Worm (Caenorhabditis elegans) whole organism, L2 larva: ENCODE data around the gene M03D4.3.

Experiments used
- C34F6.9 ChIP-seq: fragments of 150-350 bp; optimal IDR thresholded peaks from 2 replicates; lab custom pipeline; 2014; ENCODE audit warnings: missing biosample characterization, missing genetic modification characterization
- F13H6.1 ChIP-seq: sonication (generic microtip); optimal IDR thresholded peaks from 2 replicates; lab custom pipeline; 2016; ENCODE audit warnings: missing genetic modification characterization, missing compliant biosample characterization
- R02D3.7 ChIP-seq: fragments of 150-350 bp; optimal IDR thresholded peaks from 2 replicates; lab custom pipeline; 2014; ENCODE audit warnings: missing biosample characterization, missing genetic modification characterization
- Y55F3AM.14 ChIP-seq: fragments of 200-800 bp; sonication (Bioruptor generic); optimal IDR thresholded peaks from 2 replicates; lab custom pipeline; 2018; ENCODE audit warnings: mild to moderate bottlenecking, missing genetic modification characterization, missing compliant biosample characterization
- ZK546.5 ChIP-seq: sonication (generic microtip); optimal IDR thresholded peaks from 2 replicates; lab custom pipeline; 2017; ENCODE audit warnings: missing biosample characterization, missing genetic modification characterization
- alr-1 ChIP-seq: fragments of 150-350 bp; optimal IDR thresholded peaks from 2 replicates; lab custom pipeline; 2014; ENCODE audit warnings: missing biosample characterization, missing genetic modification characterization
- aly-2 ChIP-seq: fragments of 150-350 bp; optimal IDR thresholded peaks from 2 replicates; lab custom pipeline; 2014; ENCODE audit warnings: missing biosample characterization, missing genetic modification characterization
- blmp-1 ChIP-seq: sonication (generic microtip); optimal IDR thresholded peaks from 2 replicates; lab custom pipeline; 2017; ENCODE audit warnings: missing genetic modification characterization, mild to moderate bottlenecking, missing compliant biosample characterization, antibody characterized with exemption, moderate library complexity; ENCODE audit not compliant: insufficient read depth
- ceh-82 ChIP-seq: fragments of 150-350 bp; optimal IDR thresholded peaks from 2 replicates; lab custom pipeline; 2014; ENCODE audit warnings: missing biosample characterization, missing genetic modification characterization
- crh-2 ChIP-seq: sonication (generic microtip); optimal IDR thresholded peaks from 2 replicates; lab custom pipeline; 2017; ENCODE audit warnings: missing biosample characterization, missing genetic modification characterization
- dmd-4 ChIP-seq: sonication (generic microtip); optimal IDR thresholded peaks from 2 replicates; lab custom pipeline; 2017; ENCODE audit warnings: missing biosample characterization, missing genetic modification characterization
- egl-27 ChIP-seq: sonication (generic microtip); optimal IDR thresholded peaks from 3 replicates; lab custom pipeline; 2017; ENCODE audit warnings: missing biosample characterization, missing genetic modification reagents, missing genetic modification characterization
- elt-1 ChIP-seq: fragments of 150-350 bp; optimal IDR thresholded peaks from 2 replicates; lab custom pipeline; 2014; ENCODE audit warnings: missing biosample characterization, missing genetic modification characterization
- elt-3 ChIP-seq: sonication (generic microtip); optimal IDR thresholded peaks from 2 replicates; lab custom pipeline; 2017; ENCODE audit warnings: missing biosample characterization, missing genetic modification characterization
- fos-1 ChIP-seq: fragments of 150-350 bp; optimal IDR thresholded peaks from 2 replicates; lab custom pipeline; 2014; ENCODE audit warnings: missing biosample characterization, missing genetic modification characterization
- gmeb-1 ChIP-seq: fragments of 150-350 bp; optimal IDR thresholded peaks from 2 replicates; lab custom pipeline; 2014; ENCODE audit warnings: missing biosample characterization, missing genetic modification characterization
- lin-11 ChIP-seq: fragments of 150-350 bp; sonication (generic microtip); optimal IDR thresholded peaks from 2 replicates; lab custom pipeline; 2014; ENCODE audit warnings: missing biosample characterization, missing genetic modification characterization, inconsistent platforms, mixed read lengths
- lin-13 ChIP-seq: fragments of 150-350 bp; optimal IDR thresholded peaks from 2 replicates; lab custom pipeline; 2014; ENCODE audit warnings: missing biosample characterization, missing genetic modification reagents, missing genetic modification characterization
- lin-39 ChIP-seq: fragments of 150-350 bp; optimal IDR thresholded peaks from 2 replicates; lab custom pipeline; 2014; ENCODE audit warnings: missing biosample characterization, missing genetic modification reagents, missing genetic modification characterization
- lsy-2 ChIP-seq, 2 experiments: fragments of 150-350 bp in 1 of 2; sonication (generic microtip) in 1 of 2; optimal IDR thresholded peaks; 2 replicates each; lab custom pipeline; 2014 to 2017; ENCODE audit warnings: missing biosample characterization in 2 of 2, missing genetic modification characterization in 2 of 2
- mab-5 ChIP-seq: fragments of 150-350 bp; optimal IDR thresholded peaks from 2 replicates; lab custom pipeline; 2014; ENCODE audit warnings: missing biosample characterization, missing genetic modification characterization
- mbf-1 ChIP-seq: sonication (generic microtip); optimal IDR thresholded peaks from 2 replicates; lab custom pipeline; 2017; ENCODE audit warnings: missing biosample characterization, missing genetic modification characterization
- mdl-1 ChIP-seq, 2 experiments: fragments of 150-350 bp in 1 of 2; sonication (generic microtip) in 1 of 2; optimal IDR thresholded peaks; 2 replicates each; lab custom pipeline; 2017; ENCODE audit warnings: missing biosample characterization in 2 of 2, missing genetic modification characterization in 2 of 2
- nhr-10 ChIP-seq: sonication (generic microtip); optimal IDR thresholded peaks from 2 replicates; lab custom pipeline; 2017; ENCODE audit warnings: missing biosample characterization, missing genetic modification characterization
- nhr-11 ChIP-seq: fragments of 150-350 bp; optimal IDR thresholded peaks from 2 replicates; lab custom pipeline; 2014; ENCODE audit warnings: missing biosample characterization, missing genetic modification characterization
- nhr-12 ChIP-seq: fragments of 150-350 bp; optimal IDR thresholded peaks from 2 replicates; lab custom pipeline; 2014; ENCODE audit warnings: missing biosample characterization, missing genetic modification characterization
- nhr-129 ChIP-seq: fragments of 150-350 bp; optimal IDR thresholded peaks from 2 replicates; lab custom pipeline; 2014; ENCODE audit warnings: missing biosample characterization, missing genetic modification characterization
- nhr-21 ChIP-seq: fragments of 150-350 bp; optimal IDR thresholded peaks from 2 replicates; lab custom pipeline; 2014; ENCODE audit warnings: missing biosample characterization, missing genetic modification characterization
- nhr-23 ChIP-seq: fragments of 150-350 bp; optimal IDR thresholded peaks from 2 replicates; lab custom pipeline; 2014; ENCODE audit warnings: missing biosample characterization, missing genetic modification reagents, missing genetic modification characterization
- nhr-237 ChIP-seq: fragments of 150-350 bp; optimal IDR thresholded peaks from 2 replicates; lab custom pipeline; 2014; ENCODE audit warnings: missing biosample characterization, missing genetic modification characterization
- nhr-25 ChIP-seq: fragments of 150-350 bp; sonication (generic microtip); optimal IDR thresholded peaks from 3 replicates; lab custom pipeline; 2014; ENCODE audit warnings: missing biosample characterization, missing genetic modification characterization
- nhr-6 ChIP-seq: fragments of 150-350 bp; optimal IDR thresholded peaks from 2 replicates; lab custom pipeline; 2014; ENCODE audit warnings: missing biosample characterization, missing genetic modification characterization
- nhr-77 ChIP-seq: fragments of 150-350 bp; optimal IDR thresholded peaks from 2 replicates; lab custom pipeline; 2014; ENCODE audit warnings: missing biosample characterization, missing genetic modification characterization
- peb-1 ChIP-seq: fragments of 150-350 bp; optimal IDR thresholded peaks from 2 replicates; lab custom pipeline; 2014; ENCODE audit warnings: missing biosample characterization, missing genetic modification characterization
- sem-4 ChIP-seq: fragments of 150-350 bp; optimal IDR thresholded peaks from 2 replicates; lab custom pipeline; 2014; ENCODE audit warnings: missing biosample characterization, missing genetic modification reagents, missing genetic modification characterization
- skn-1 ChIP-seq: sonication (generic microtip); optimal IDR thresholded peaks from 2 replicates; lab custom pipeline; 2017; ENCODE audit warnings: missing biosample characterization, missing genetic modification characterization
- sma-3 ChIP-seq: sonication (generic microtip); optimal IDR thresholded peaks from 2 replicates; lab custom pipeline; 2016; ENCODE audit warnings: missing genetic modification reagents, missing genetic modification characterization, missing compliant biosample characterization
- sma-9 ChIP-seq, 2 experiments: fragments of 150-350 bp in 1 of 2; sonication (generic microtip) in 1 of 2; optimal IDR thresholded peaks; 2 replicates each; lab custom pipeline; 2014 to 2016; ENCODE audit warnings: missing genetic modification characterization in 2 of 2, mild to moderate bottlenecking in 1 of 2, missing biosample characterization in 1 of 2, missing compliant biosample characterization in 1 of 2, missing genetic modification reagents in 1 of 2, moderate library complexity in 1 of 2
- snpc-4 ChIP-seq: fragments of 150-350 bp; optimal IDR thresholded peaks from 2 replicates; lab custom pipeline; 2014; ENCODE audit warnings: missing biosample characterization, missing genetic modification characterization
- unc-39 ChIP-seq: fragments of 150-350 bp; optimal IDR thresholded peaks from 2 replicates; lab custom pipeline; 2014; ENCODE audit warnings: missing biosample characterization, missing genetic modification characterization
- unc-55 ChIP-seq: fragments of 150-350 bp; sonication (generic microtip); optimal IDR thresholded peaks from 3 replicates; lab custom pipeline; 2014; ENCODE audit warnings: missing biosample characterization, missing genetic modification reagents, missing genetic modification characterization
- unc-62 ChIP-seq: fragments of 150-350 bp; optimal IDR thresholded peaks from 2 replicates; lab custom pipeline; 2014; ENCODE audit warnings: missing biosample characterization, missing genetic modification reagents, missing genetic modification characterization
- zag-1 ChIP-seq: fragments of 150-350 bp; optimal IDR thresholded peaks from 2 replicates; lab custom pipeline; 2014; ENCODE audit warnings: missing biosample characterization, missing genetic modification characterization
- ztf-1 ChIP-seq: fragments of 200-800 bp; sonication (Bioruptor generic); conservative IDR thresholded peaks from 2 replicates; pipeline ENCODE4 v1.3.6; 2022; ENCODE audit warnings: missing genetic modification characterization, missing compliant biosample characterization
- ztf-4 ChIP-seq: fragments of 150-350 bp; optimal IDR thresholded peaks from 2 replicates; lab custom pipeline; 2014; ENCODE audit warnings: missing biosample characterization, missing genetic modification characterization

Gene M03D4.3

DNA sequence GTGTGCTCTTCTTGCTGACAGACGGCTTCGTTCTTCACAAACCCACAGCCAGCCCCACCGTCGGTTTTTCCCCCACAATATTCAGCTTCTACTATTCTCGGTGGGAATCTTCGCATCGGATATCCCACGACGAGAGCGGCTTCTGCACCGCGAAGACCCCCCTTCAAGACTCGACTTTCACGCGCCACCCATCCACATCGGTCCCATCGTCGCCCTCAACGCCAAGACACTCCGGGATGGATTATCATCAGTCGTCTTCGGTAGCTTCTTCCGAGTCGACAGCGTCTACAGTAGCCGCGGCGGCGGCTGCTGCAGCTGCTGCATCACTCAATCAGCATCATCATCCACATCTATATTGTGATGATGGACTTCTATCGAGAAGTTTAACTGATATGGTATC, 7.7 kb downstream of the M03D4.3 start:
- TF ChIP-seq lin-13 (GFP tag; lab: Kevin White, UChicago) (no peak), snpc-4 (tag; lab: Kevin White, UChicago) (no peak)
- TF ChIP-seq, all 48 proteins: peak for 0

DNA sequence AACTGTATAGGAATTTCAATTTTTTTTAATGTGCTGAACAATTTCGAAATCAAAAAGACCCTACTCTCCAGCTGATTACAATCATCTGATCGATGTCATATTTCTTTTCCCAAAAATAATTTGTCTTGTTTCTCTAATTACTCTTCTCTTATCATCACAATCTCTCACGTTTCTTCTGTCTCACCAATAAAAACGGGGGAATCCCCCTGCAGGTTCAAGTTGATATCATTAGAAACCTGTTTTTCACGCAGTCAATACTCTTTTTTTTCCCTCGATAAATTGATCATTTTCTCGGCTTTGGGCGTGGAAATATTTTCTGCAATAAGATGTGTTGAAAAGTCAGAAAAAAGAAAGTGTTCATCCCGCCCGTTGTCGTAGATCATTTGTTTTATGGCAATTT, 12.4 kb downstream of the M03D4.3 start:
- TF ChIP-seq nhr-21 (tag; lab: Kevin White, UChicago) (peak; percentile 84), nhr-237 (tag; lab: Kevin White, UChicago) (no peak), dmd-4 (no peak), nhr-129 (peak; percentile 31), fos-1 (tag; lab: Kevin White, UChicago) (peak; percentile 73), gmeb-1 (peak; percentile 30), sma-3 (GFP tag; lab: Kevin White, UChicago) (peak; percentile 92), ztf-1 (GFP tag; lab: Robert Waterston, UW) (no peak), mdl-1 (tag; optimal IDR thresholded peaks at IDR 0.05; lab: Kevin White, UChicago) (peak; percentile 24 to 63), sma-9 (GFP tag; optimal IDR thresholded peaks at IDR 0.05; lab: Kevin White, UChicago) (peak; percentile 98), sma-9 (tag; optimal IDR thresholded peaks at IDR 0.05; lab: Kevin White, UChicago) (no peak), nhr-25 (peak; percentile 76), nhr-77 (tag; lab: Kevin White, UChicago) (no peak), F13H6.1 (tag; lab: Kevin White, UChicago) (peak; percentile 27), Y55F3AM.14 (GFP tag; lab: Kevin White, UChicago) (no peak), crh-2 (tag; lab: Kevin White, UChicago) (peak; percentile 38), egl-27 (tag; lab: Kevin White, UChicago) (peak; percentile 57), lsy-2 (tag; optimal IDR thresholded peaks at IDR 0.05; lab: Kevin White, UChicago) (peak in 1 of 2 experiments; percentile 46), nhr-10 (no peak)

DNA sequence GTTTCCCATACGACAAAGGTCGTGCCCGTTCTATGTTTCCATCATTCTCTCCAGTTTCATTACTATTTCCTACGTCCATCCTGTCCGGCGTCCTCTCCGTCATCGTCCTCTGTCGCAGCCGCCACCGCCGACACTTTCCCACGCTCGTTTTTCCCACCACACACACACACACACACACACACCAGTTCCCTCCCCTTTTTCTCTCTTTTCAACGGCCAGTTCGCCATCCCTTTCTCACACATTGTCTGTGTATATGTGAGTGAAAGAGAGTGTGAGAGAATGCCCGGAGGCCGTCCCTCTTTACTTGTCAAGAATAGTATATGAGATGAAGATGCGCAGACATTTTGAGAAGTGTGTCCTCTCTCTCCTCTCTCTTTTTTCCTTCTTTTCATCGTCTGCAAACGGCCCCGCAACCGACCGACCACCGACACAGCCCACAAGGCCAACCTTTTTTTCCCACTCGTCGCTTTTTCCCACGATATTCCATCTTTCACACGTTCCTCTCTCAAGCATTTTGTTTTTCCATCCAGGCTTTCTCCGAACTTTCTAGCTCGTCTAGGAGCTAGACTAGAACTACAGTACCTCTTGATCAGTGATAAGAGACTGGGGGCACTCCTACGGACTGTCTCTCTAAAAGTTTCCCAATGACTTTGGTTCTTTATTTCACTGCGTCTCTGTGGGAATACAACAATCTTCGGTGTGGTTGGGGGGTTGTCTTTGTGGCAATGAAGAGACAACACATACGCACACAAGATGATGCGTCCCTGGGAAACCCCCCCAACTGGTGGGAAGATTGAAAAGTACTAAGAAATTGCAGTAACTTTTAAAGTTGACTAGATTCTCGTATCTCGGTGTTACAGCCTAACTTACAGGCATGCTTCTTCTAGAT, 14.9 kb downstream of the M03D4.3 start:
- no peak for TF ChIP-seq dmd-4
- TF ChIP-seq ztf-1 (GFP tag; lab: Robert Waterston, UW), result no peak
- peak; percentile 44 to 59 for TF ChIP-seq mdl-1 (tag; optimal IDR thresholded peaks at IDR 0.05; lab: Kevin White, UChicago)
- TF ChIP-seq nhr-12, result no peak
- TF ChIP-seq lin-13 (GFP tag; lab: Kevin White, UChicago), result peak; percentile 74
- TF ChIP-seq unc-55 (GFP tag; lab: Kevin White, UChicago), result peak; percentile 82
- peak; percentile 78 for TF ChIP-seq sma-3 (GFP tag; lab: Kevin White, UChicago)
- no peak for TF ChIP-seq ZK546.5 (tag; lab: Kevin White, UChicago)
- peak; percentile 25 for TF ChIP-seq mab-5
- TF ChIP-seq sem-4 (tag; lab: Kevin White, UChicago), result peak; percentile 89
- no peak for TF ChIP-seq unc-39 (tag; lab: Kevin White, UChicago)
- TF ChIP-seq skn-1 (tag; lab: Kevin White, UChicago), result no peak
- TF ChIP-seq nhr-21 (tag; lab: Kevin White, UChicago), result peak; percentile 92
- TF ChIP-seq lsy-2 (tag; optimal IDR thresholded peaks at IDR 0.05; lab: Kevin White, UChicago), result peak in 1 of 2 experiments; percentile 66
- TF ChIP-seq R02D3.7 (tag; lab: Kevin White, UChicago), result no peak
- TF ChIP-seq nhr-129, result peak; percentile 92
- TF ChIP-seq crh-2 (tag; lab: Kevin White, UChicago), result peak; percentile 72
- TF ChIP-seq lin-39 (tag; lab: Kevin White, UChicago), result no peak
- TF ChIP-seq aly-2 (tag; lab: Kevin White, UChicago), result no peak
- no peak for TF ChIP-seq unc-62 (GFP tag; lab: Kevin White, UChicago)
- no peak for TF ChIP-seq nhr-10
- peak; percentile 84 for TF ChIP-seq Y55F3AM.14 (GFP tag; lab: Kevin White, UChicago)
- peak; percentile 70 for TF ChIP-seq nhr-6 (tag; lab: Kevin White, UChicago)
- TF ChIP-seq nhr-23 (tag; lab: Kevin White, UChicago), result no peak
- TF ChIP-seq ceh-82 (tag; lab: Kevin White, UChicago), result no peak
- peak; percentile 75 for TF ChIP-seq egl-27 (tag; lab: Kevin White, UChicago)
- TF ChIP-seq nhr-25, result peak; percentile 95
- peak; percentile 28 for TF ChIP-seq lin-11 (tag; lab: Kevin White, UChicago)
- no peak for TF ChIP-seq nhr-237 (tag; lab: Kevin White, UChicago)
- no peak for TF ChIP-seq elt-1
- TF ChIP-seq nhr-77 (tag; lab: Kevin White, UChicago), result no peak
- TF ChIP-seq mbf-1 (tag; lab: Kevin White, UChicago), result no peak
- peak; percentile 46 for TF ChIP-seq ztf-4 (tag; lab: Kevin White, UChicago)
- TF ChIP-seq C34F6.9 (tag; lab: Kevin White, UChicago), result peak; percentile 73
- TF ChIP-seq sma-9 (GFP tag; optimal IDR thresholded peaks at IDR 0.05; lab: Kevin White, UChicago), result peak; percentile 92
- TF ChIP-seq sma-9 (tag; optimal IDR thresholded peaks at IDR 0.05; lab: Kevin White, UChicago), result peak; percentile 77
- peak; percentile 95 for TF ChIP-seq blmp-1 (tag; lab: Kevin White, UChicago)
- peak; percentile 80 for TF ChIP-seq zag-1 (tag; lab: Kevin White, UChicago)
- TF ChIP-seq F13H6.1 (tag; lab: Kevin White, UChicago), result peak; percentile 95
- TF ChIP-seq nhr-11 (tag; lab: Kevin White, UChicago), result peak; percentile 14
- TF ChIP-seq alr-1 (tag; lab: Kevin White, UChicago), result no peak
- no peak for TF ChIP-seq peb-1 (tag; lab: Kevin White, UChicago)
- no peak for TF ChIP-seq elt-3 (tag; lab: Kevin White, UChicago)
